Fruit fly (Drosophila melanogaster) whole organism, wandering third instar larva: ENCODE measurements around the gene CG42591.

Experiments used
- Abd-B ChIP-seq: fragments of >200 bp; optimal IDR thresholded peaks from 2 replicates; lab custom pipeline; 2017; ENCODE audit warnings: missing biosample characterization, missing genetic modification characterization
- CG9705 ChIP-seq: fragments of 200-800 bp; sonication (Bioruptor generic); optimal IDR thresholded peaks from 2 replicates; lab custom pipeline; 2018; ENCODE audit warnings: missing biosample characterization, mild to moderate bottlenecking, missing genetic modification characterization
- CrebA ChIP-seq: fragments of 200-800 bp; sonication (Bioruptor generic); optimal IDR thresholded peaks from 2 replicates; lab custom pipeline; 2016; ENCODE audit warnings: missing biosample characterization, mild to moderate bottlenecking, missing genetic modification characterization, borderline replicate concordance
- Dfd ChIP-seq: fragments of >200 bp; optimal IDR thresholded peaks from 2 replicates; lab custom pipeline; 2017; ENCODE audit warnings: missing biosample characterization, missing genetic modification characterization
- Dif ChIP-seq: fragments of 200-275, 200-300 bp; sonication (Bioruptor generic); optimal IDR thresholded peaks from 2 replicates; lab custom pipeline; 2018; ENCODE audit warnings: missing biosample characterization, missing genetic modification characterization; ENCODE audit not compliant: partially characterized antibody
- HLH106 ChIP-seq: fragments of 200-800 bp; optimal IDR thresholded peaks from 3 replicates; lab custom pipeline; 2019; ENCODE audit warnings: missing biosample characterization, mild to moderate bottlenecking, missing genetic modification characterization, moderate library complexity
- Hr78 ChIP-seq: fragments of >200 bp; optimal IDR thresholded peaks from 2 replicates; lab custom pipeline; 2017; ENCODE audit warnings: missing biosample characterization, missing genetic modification characterization
- Hr83 ChIP-seq: fragments of 200-300 bp; sonication (Bioruptor generic); optimal IDR thresholded peaks from 2 replicates; lab custom pipeline; 2016; ENCODE audit warnings: missing biosample characterization, mild to moderate bottlenecking, missing genetic modification characterization, moderate library complexity; ENCODE audit not compliant: poor library complexity, severe bottlenecking
- Mio ChIP-seq: sonication (Bioruptor generic); optimal IDR thresholded peaks from 2 replicates; lab custom pipeline; 2016; ENCODE audit warnings: missing biosample characterization, missing genetic modification characterization
- Myc ChIP-seq: fragments of >200 bp; optimal IDR thresholded peaks from 2 replicates; lab custom pipeline; 2017
- N ChIP-seq: fragments of >200 bp; optimal IDR thresholded peaks from 2 replicates; lab custom pipeline; 2018; ENCODE audit warnings: missing biosample characterization, missing external identifiers, missing genetic modification characterization
- Sp1 ChIP-seq: fragments of 200-800 bp; sonication (Bioruptor generic); optimal IDR thresholded peaks from 3 replicates; lab custom pipeline; 2019; ENCODE audit warnings: missing biosample characterization, mild to moderate bottlenecking, missing genetic modification characterization, moderate library complexity
- Vsx2 ChIP-seq: fragments of 200-300, 225-300 bp; sonication (Bioruptor generic); optimal IDR thresholded peaks from 2 replicates; lab custom pipeline; 2018; ENCODE audit warnings: missing biosample characterization, missing genetic modification characterization; ENCODE audit not compliant: partially characterized antibody
- dl ChIP-seq, 2 experiments: fragments of 175-275, 200-275 bp in 1 of 2; fragments of 200-275 bp in 1 of 2; sonication (Bioruptor generic); optimal IDR thresholded peaks; lab custom pipeline; 2018; ENCODE audit warnings: mild to moderate bottlenecking in 2 of 2, missing biosample characterization in 2 of 2, missing genetic modification characterization in 2 of 2, moderate library complexity in 2 of 2; ENCODE audit not compliant: partially characterized antibody in 2 of 2, insufficient read depth in 1 of 2
- dmrt93B ChIP-seq: fragments of 200-800 bp; sonication (Bioruptor generic); optimal IDR thresholded peaks from 2 replicates; lab custom pipeline; 2018; ENCODE audit warnings: missing biosample characterization, mild to moderate bottlenecking, missing genetic modification characterization
- dsf ChIP-seq: sonication (Bioruptor generic); optimal IDR thresholded peaks from 2 replicates; lab custom pipeline; 2016; ENCODE audit warnings: missing biosample characterization, missing genetic modification characterization, borderline replicate concordance
- ey ChIP-seq: fragments of 200-800 bp; sonication (Bioruptor generic); optimal IDR thresholded peaks from 2 replicates; lab custom pipeline; 2016; ENCODE audit warnings: missing biosample characterization, missing genetic modification characterization
- foxo ChIP-seq, 2 experiments: fragments of 200-800 bp; sonication (Bioruptor generic); optimal IDR thresholded peaks; 2 replicates in 1 of 2; 3 replicates in 1 of 2; lab custom pipeline; 2016 to 2017; ENCODE audit warnings: missing biosample characterization in 2 of 2, missing genetic modification characterization in 2 of 2
- fru ChIP-seq: fragments of 200-800 bp; sonication (Bioruptor generic); optimal IDR thresholded peaks from 3 replicates; lab custom pipeline; 2016; ENCODE audit warnings: missing biosample characterization, mild to moderate bottlenecking, missing genetic modification characterization
- h ChIP-seq: fragments of 200-800 bp; sonication (Bioruptor generic); optimal IDR thresholded peaks from 3 replicates; lab custom pipeline; 2016; ENCODE audit warnings: missing biosample characterization, mild to moderate bottlenecking, missing genetic modification characterization
- jim ChIP-seq: fragments of 175-275, 200-325 bp; sonication (Bioruptor generic); optimal IDR thresholded peaks from 2 replicates; lab custom pipeline; 2016; ENCODE audit warnings: missing biosample characterization, mild to moderate bottlenecking, missing genetic modification characterization
- lola ChIP-seq: fragments of >200 bp; optimal IDR thresholded peaks from 2 replicates; lab custom pipeline; 2017; ENCODE audit warnings: missing biosample characterization, missing genetic modification characterization
- pan ChIP-seq: fragments of >200 bp; optimal IDR thresholded peaks from 2 replicates; lab custom pipeline; 2017
- psq ChIP-seq: fragments of 200-800 bp; sonication (Bioruptor generic); optimal IDR thresholded peaks from 3 replicates; lab custom pipeline; 2017; ENCODE audit warnings: missing biosample characterization, mild to moderate bottlenecking, missing genetic modification characterization, moderate library complexity
- rgr ChIP-seq: fragments of 200-800 bp; sonication (Bioruptor generic); optimal IDR thresholded peaks from 3 replicates; lab custom pipeline; 2016; ENCODE audit warnings: missing biosample characterization, mild to moderate bottlenecking, missing genetic modification characterization
- sage ChIP-seq: fragments of 200-800 bp; sonication (Bioruptor generic); optimal IDR thresholded peaks from 2 replicates; lab custom pipeline; 2016; ENCODE audit warnings: missing biosample characterization, mild to moderate bottlenecking, missing genetic modification characterization
- sv ChIP-seq: fragments of 200-800 bp; sonication (Bioruptor generic); optimal IDR thresholded peaks from 3 replicates; lab custom pipeline; 2016; ENCODE audit warnings: missing biosample characterization, missing genetic modification characterization
- tai ChIP-seq: sonication (Bioruptor generic); optimal IDR thresholded peaks from 2 replicates; lab custom pipeline; 2016; ENCODE audit warnings: missing biosample characterization, missing genetic modification characterization
- woc ChIP-seq: sonication (Bioruptor generic); optimal IDR thresholded peaks from 2 replicates; lab custom pipeline; 2016; ENCODE audit warnings: missing biosample characterization, mild to moderate bottlenecking, missing genetic modification characterization

The CG42591 gene

dm6 chr3L:8077207-8077606, 7.4 kb upstream of the CG42591 start (continued):
- TF ChIP-seq tai (GFP tag; lab: Kevin White, UChicago): no peak
- TF ChIP-seq sage: peak; percentile 25
- no peak for TF ChIP-seq dmrt93B (GFP tag; lab: Kevin White, UChicago)
- TF ChIP-seq CrebA (GFP tag; lab: Kevin White, UChicago): no peak
- no peak for TF ChIP-seq ey (GFP tag; lab: Kevin White, UChicago)
- TF ChIP-seq, all 38 proteins: peak for 11

dm6 chr3L:8076160-8076559, 6.4 kb upstream of the CG42591 start:
- no peak for TF ChIP-seq psq
- TF ChIP-seq HLH106 (tag; lab: Kevin White, UChicago): peak; percentile 19
- TF ChIP-seq h (GFP tag; lab: Kevin White, UChicago): peak; percentile 18
- TF ChIP-seq woc: no peak
- TF ChIP-seq CrebA (GFP tag; lab: Kevin White, UChicago): no peak
- peak; percentile 6 for TF ChIP-seq fru (GFP tag; lab: Kevin White, UChicago)
- TF ChIP-seq foxo (GFP tag; optimal IDR thresholded peaks at IDR 0.05; lab: Kevin White, UChicago): peak in 1 of 2 experiments; percentile 26
- no peak for TF ChIP-seq sv (GFP tag; lab: Kevin White, UChicago)
- no peak for TF ChIP-seq Myc
- no peak for TF ChIP-seq jim (GFP tag; lab: Kevin White, UChicago)

dm6 chr3L:8074944-8075343, 5.2 kb upstream of the CG42591 start:
- TF ChIP-seq Dif (GFP tag; lab: Kevin White, UChicago) (no peak), ey (GFP tag; lab: Kevin White, UChicago) (no peak), Vsx2 (GFP tag; lab: Kevin White, UChicago) (no peak), dmrt93B (GFP tag; lab: Kevin White, UChicago) (no peak)

dm6 chr3L:8073872-8074271, 4.1 kb upstream of the CG42591 start:
- TF ChIP-seq Hr83 (GFP tag; lab: Kevin White, UChicago) (no peak), psq (no peak), foxo (GFP tag; optimal IDR thresholded peaks at IDR 0.05; lab: Kevin White, UChicago) (no peak), h (GFP tag; lab: Kevin White, UChicago) (no peak), HLH106 (tag; lab: Kevin White, UChicago) (no peak), jim (GFP tag; lab: Kevin White, UChicago) (no peak), Dif (GFP tag; lab: Kevin White, UChicago) (no peak), N (GFP tag; lab: Kevin White, UChicago) (no peak), Myc (no peak), Mio (no peak), dsf (GFP tag; lab: Kevin White, UChicago) (no peak), Hr78 (GFP tag; lab: Kevin White, UChicago) (no peak), lola (GFP tag; lab: Kevin White, UChicago) (no peak), CG9705 (GFP tag; lab: Kevin White, UChicago) (no peak), Abd-B (no peak), fru (GFP tag; lab: Kevin White, UChicago) (no peak), sage (no peak), CrebA (GFP tag; lab: Kevin White, UChicago) (no peak), rgr (GFP tag; lab: Kevin White, UChicago) (no peak)

- TF ChIP-seq Dfd (GFP tag; lab: Kevin White, UChicago) (no peak), dl (GFP tag; optimal IDR thresholded peaks at IDR 0.05; lab: Kevin White, UChicago; ENCODE audit: insufficient read depth in 1 of 2, partially characterized antibody in 2 of 2) (no peak), Hr78 (GFP tag; lab: Kevin White, UChicago) (no peak), dsf (GFP tag; lab: Kevin White, UChicago) (no peak), fru (GFP tag; lab: Kevin White, UChicago) (no peak), tai (GFP tag; lab: Kevin White, UChicago) (no peak), psq (no peak), Sp1 (no peak), Vsx2 (GFP tag; lab: Kevin White, UChicago) (no peak), lola (GFP tag; lab: Kevin White, UChicago) (no peak), Abd-B (no peak), Dif (GFP tag; lab: Kevin White, UChicago) (no peak), foxo (GFP tag; optimal IDR thresholded peaks at IDR 0.05; lab: Kevin White, UChicago) (no peak), pan (lab: Kevin White, UChicago) (no peak), sv (GFP tag; lab: Kevin White, UChicago) (no peak), CG9705 (GFP tag; lab: Kevin White, UChicago) (no peak)
Measured at dm6 chr3L:8073370-8073769, 3.6 kb upstream of the CG42591 start.
